Worm (Caenorhabditis elegans) whole organism, L1 larva: Measurements from ENCODE around the gene D1044.1.

Source experiments
- C04F5.9 ChIP-seq: sonication (generic microtip); optimal IDR thresholded peaks from 2 replicates; lab custom pipeline; 2016; ENCODE audit warnings: missing genetic modification characterization, missing compliant biosample characterization
- C34B4.2 ChIP-seq: sonication (generic microtip); optimal IDR thresholded peaks from 2 replicates; lab custom pipeline; 2017; ENCODE audit warnings: mild to moderate bottlenecking, missing genetic modification characterization, missing compliant biosample characterization
- F16B12.6 ChIP-seq: fragments of 150-350 bp; optimal IDR thresholded peaks from 2 replicates; lab custom pipeline; 2014; ENCODE audit warnings: missing biosample characterization, missing genetic modification characterization
- aly-2 ChIP-seq: fragments of 150-350 bp; optimal IDR thresholded peaks from 2 replicates; lab custom pipeline; 2014; ENCODE audit warnings: missing biosample characterization, missing genetic modification characterization
- ama-1 ChIP-seq: fragments of 150-350 bp; optimal IDR thresholded peaks from 2 replicates; lab custom pipeline; 2014
- dpl-1 ChIP-seq, 3 experiments: fragments of 150-350 bp in 2 of 3; sonication (generic microtip) in 1 of 3; optimal IDR thresholded peaks; 2 replicates each; lab custom pipeline; 2014 to 2017; ENCODE audit warnings: missing biosample characterization in 3 of 3, missing genetic modification characterization in 3 of 3, missing genetic modification reagents in 3 of 3
- dsc-1 ChIP-seq: sonication (generic microtip); optimal IDR thresholded peaks from 2 replicates; lab custom pipeline; 2016; ENCODE audit warnings: mild to moderate bottlenecking, missing genetic modification characterization, missing compliant biosample characterization
- efl-1 ChIP-seq, 4 experiments: fragments of 150-350 bp; optimal IDR thresholded peaks in 3 of 4; peaks in 1 of 4; 1 replicate in 1 of 4; 2 replicates in 3 of 4; lab custom pipeline; 2014; ENCODE audit warnings: missing biosample characterization in 2 of 4, missing genetic modification characterization in 2 of 4, missing genetic modification reagents in 2 of 4
- egl-27 ChIP-seq, 2 experiments: fragments of 150-350 bp in 1 of 2; sonication (generic microtip); optimal IDR thresholded peaks; 3 replicates each; lab custom pipeline; 2017 to 2018; ENCODE audit warnings: missing biosample characterization in 2 of 2, missing genetic modification characterization in 2 of 2, missing genetic modification reagents in 2 of 2
- elt-2 ChIP-seq: sonication (generic microtip); optimal IDR thresholded peaks from 2 replicates; lab custom pipeline; 2016; ENCODE audit warnings: missing genetic modification characterization, mild to moderate bottlenecking, inconsistent platforms, missing compliant biosample characterization, missing genetic modification reagents
- elt-3 ChIP-seq, 6 experiments: fragments of 150-350 bp in 1 of 6; sonication (generic microtip); optimal IDR thresholded peaks; 2 replicates each; lab custom pipeline; 2017 to 2018; ENCODE audit warnings: missing biosample characterization in 6 of 6, missing genetic modification characterization in 6 of 6, inconsistent platforms in 1 of 6
- fkh-8 ChIP-seq: sonication (generic microtip); optimal IDR thresholded peaks from 2 replicates; lab custom pipeline; 2016; ENCODE audit warnings: mild to moderate bottlenecking, missing genetic modification characterization, missing compliant biosample characterization
- grh-1 ChIP-seq: fragments of 200-800 bp; sonication (Bioruptor generic); IDR thresholded peaks from 2 replicates; pipeline ENCODE4 v1.3.6; 2022; ENCODE audit warnings: missing genetic modification reagents, missing genetic modification characterization, missing compliant biosample characterization
- hlh-17 ChIP-seq: fragments of 200-800 bp; sonication (Bioruptor generic); optimal IDR thresholded peaks from 2 replicates; lab custom pipeline; 2018; ENCODE audit warnings: missing genetic modification characterization, mild to moderate bottlenecking, missing compliant biosample characterization, moderate library complexity, borderline replicate concordance
- isw-1 ChIP-seq: fragments of 200-800 bp; sonication (Bioruptor generic); IDR thresholded peaks from 2 replicates; pipeline ENCODE4 v1.3.6; 2022; ENCODE audit warnings: missing genetic modification characterization, missing compliant biosample characterization
- lin-14 ChIP-seq: fragments of 200-800 bp; sonication (Bioruptor generic); optimal IDR thresholded peaks from 2 replicates; lab custom pipeline; 2018; ENCODE audit warnings: mild to moderate bottlenecking, missing genetic modification characterization, moderate library complexity, missing compliant biosample characterization
- lir-3 ChIP-seq: sonication (generic microtip); optimal IDR thresholded peaks from 2 replicates; lab custom pipeline; 2016; ENCODE audit warnings: mild to moderate bottlenecking, missing genetic modification characterization, moderate library complexity, missing compliant biosample characterization; ENCODE audit not compliant: poor library complexity
- lsy-2 ChIP-seq, 2 experiments: fragments of 150-350 bp; optimal IDR thresholded peaks; 2 replicates each; lab custom pipeline; 2014; ENCODE audit warnings: missing biosample characterization in 2 of 2, missing genetic modification characterization in 2 of 2
- mdl-1 ChIP-seq, 2 experiments: fragments of 150-350 bp; optimal IDR thresholded peaks; 2 replicates each; lab custom pipeline; 2014 to 2017; ENCODE audit warnings: missing biosample characterization in 2 of 2, missing genetic modification characterization in 2 of 2, inconsistent platforms in 1 of 2
- mef-2 ChIP-seq: fragments of 150-350 bp; optimal IDR thresholded peaks from 2 replicates; lab custom pipeline; 2014; ENCODE audit warnings: missing biosample characterization, missing genetic modification characterization
- mep-1 ChIP-seq: fragments of 150-350 bp; optimal IDR thresholded peaks from 2 replicates; lab custom pipeline; 2014; ENCODE audit warnings: missing biosample characterization, missing genetic modification characterization
- nhr-11 ChIP-seq: fragments of 150-350 bp; optimal IDR thresholded peaks from 2 replicates; lab custom pipeline; 2014; ENCODE audit warnings: missing biosample characterization, missing genetic modification characterization
- nhr-12 ChIP-seq: sonication (generic microtip); optimal IDR thresholded peaks from 2 replicates; lab custom pipeline; 2017; ENCODE audit warnings: missing biosample characterization, missing genetic modification characterization
- nhr-19 ChIP-seq: fragments of 200-800 bp; sonication (Bioruptor generic); conservative IDR thresholded peaks from 2 replicates; pipeline ENCODE4 v1.3.6; 2022; ENCODE audit warnings: missing genetic modification characterization, missing compliant biosample characterization
- nhr-20 ChIP-seq: sonication (generic microtip); optimal IDR thresholded peaks from 2 replicates; lab custom pipeline; 2016; ENCODE audit warnings: mild to moderate bottlenecking, missing genetic modification characterization, missing compliant biosample characterization
- nhr-28 ChIP-seq: fragments of 150-350 bp; optimal IDR thresholded peaks from 2 replicates; lab custom pipeline; 2014; ENCODE audit warnings: missing biosample characterization, missing genetic modification characterization
- nhr-71 ChIP-seq: sonication (generic microtip); optimal IDR thresholded peaks from 2 replicates; lab custom pipeline; 2016; ENCODE audit warnings: mild to moderate bottlenecking, missing genetic modification characterization, moderate library complexity, missing compliant biosample characterization
- nhr-76 ChIP-seq: sonication (generic microtip); optimal IDR thresholded peaks from 2 replicates; lab custom pipeline; 2017; ENCODE audit warnings: missing biosample characterization, missing genetic modification characterization
- nhr-77 ChIP-seq: fragments of 150-350 bp; optimal IDR thresholded peaks from 2 replicates; lab custom pipeline; 2014; ENCODE audit warnings: missing biosample characterization, missing genetic modification characterization
- nhr-90 ChIP-seq: sonication (generic microtip); optimal IDR thresholded peaks from 2 replicates; lab custom pipeline; 2016; ENCODE audit warnings: mild to moderate bottlenecking, missing genetic modification characterization, missing compliant biosample characterization; ENCODE audit not compliant: poor library complexity
- pag-3 ChIP-seq: sonication (generic microtip); optimal IDR thresholded peaks from 2 replicates; lab custom pipeline; 2017; ENCODE audit warnings: missing genetic modification characterization, mild to moderate bottlenecking, missing compliant biosample characterization, antibody characterized with exemption, borderline replicate concordance; ENCODE audit not compliant: insufficient read depth
- rnt-1 ChIP-seq: sonication (generic microtip); optimal IDR thresholded peaks from 2 replicates; lab custom pipeline; 2016; ENCODE audit warnings: mild to moderate bottlenecking, missing genetic modification characterization, moderate library complexity, missing compliant biosample characterization
- snpc-4 ChIP-seq: fragments of 150-350 bp; optimal IDR thresholded peaks from 2 replicates; lab custom pipeline; 2014; ENCODE audit warnings: missing biosample characterization, missing genetic modification characterization
- snu-23 ChIP-seq: sonication (generic microtip); optimal IDR thresholded peaks from 2 replicates; lab custom pipeline; 2016; ENCODE audit warnings: missing genetic modification characterization, missing compliant biosample characterization
- sptf-1 ChIP-seq: fragments of 150-350 bp; optimal IDR thresholded peaks from 2 replicates; lab custom pipeline; 2014; ENCODE audit warnings: missing biosample characterization, missing genetic modification characterization
- sup-37 ChIP-seq: fragments of 200-800 bp; sonication (Bioruptor generic); optimal IDR thresholded peaks from 2 replicates; lab custom pipeline; 2018; ENCODE audit warnings: mild to moderate bottlenecking, missing genetic modification characterization, missing compliant biosample characterization
- swsn-7 ChIP-seq: sonication (generic microtip); optimal IDR thresholded peaks from 2 replicates; lab custom pipeline; 2016; ENCODE audit warnings: missing genetic modification characterization, missing compliant biosample characterization
- tbx-2 ChIP-seq: sonication (generic microtip); optimal IDR thresholded peaks from 2 replicates; lab custom pipeline; 2016; ENCODE audit warnings: missing genetic modification characterization, missing compliant biosample characterization
- tlp-1 ChIP-seq: fragments of 150-350 bp; optimal IDR thresholded peaks from 2 replicates; lab custom pipeline; 2014; ENCODE audit warnings: missing biosample characterization, missing genetic modification characterization
- unc-130 ChIP-seq: fragments of 150-350 bp; optimal IDR thresholded peaks from 2 replicates; lab custom pipeline; 2017; ENCODE audit warnings: missing biosample characterization, missing genetic modification characterization, inconsistent platforms
- unc-98 ChIP-seq: fragments of 200-800 bp; sonication (Bioruptor generic); IDR thresholded peaks from 2 replicates; pipeline ENCODE4 v1.3.6; 2022; ENCODE audit warnings: missing genetic modification characterization, missing compliant biosample characterization
- xbp-1 ChIP-seq: sonication (generic microtip); optimal IDR thresholded peaks from 2 replicates; lab custom pipeline; 2016; ENCODE audit warnings: missing genetic modification characterization, missing compliant biosample characterization
- zip-4 ChIP-seq: fragments of 200-800 bp; sonication (Bioruptor generic); optimal IDR thresholded peaks from 2 replicates; lab custom pipeline; 2018; ENCODE audit warnings: mild to moderate bottlenecking, missing genetic modification characterization, moderate library complexity, missing compliant biosample characterization

Gene D1044.1

ce11 chrIII:5563680-5564079 lies 19.6 kb downstream of the D1044.1 start (continued):
- TF ChIP-seq lsy-2 (tag; optimal IDR thresholded peaks at IDR 0.05; lab: Kevin White, UChicago) (peak; percentile 10 to 49), nhr-11 (tag; lab: Kevin White, UChicago) (no peak), grh-1 (GFP tag; lab: Robert Waterston, UW) (no peak), pag-3 (tag; lab: Kevin White, UChicago) (peak; percentile 97), mep-1 (tag; lab: Kevin White, UChicago) (peak; percentile 12), C04F5.9 (tag; lab: Kevin White, UChicago) (no peak), nhr-71 (tag; lab: Kevin White, UChicago) (peak; percentile 69), unc-98 (GFP tag; lab: Robert Waterston, UW) (no peak), mdl-1 (tag; optimal IDR thresholded peaks at IDR 0.05; lab: Kevin White, UChicago) (peak in 1 of 2 experiments; percentile 25), sup-37 (no peak), dsc-1 (peak; percentile 69), efl-1 (optimal IDR thresholded peaks at IDR 0.05; lab: Kevin White, UChicago) (peak; percentile 11 to 19), efl-1 (GFP tag; optimal IDR thresholded peaks at IDR 0.05 in 1 of 2; lab: Kevin White, UChicago) (peak in 1 of 2 experiments; percentile 87), zip-4 (GFP tag; lab: Kevin White, UChicago) (no peak)

- no peak for TF ChIP-seq nhr-19 (GFP tag; lab: Robert Waterston, UW)
- no peak for TF ChIP-seq nhr-90 (tag; lab: Kevin White, UChicago)
- TF ChIP-seq nhr-76 (tag; lab: Kevin White, UChicago), result no peak
- no peak for TF ChIP-seq snpc-4 (tag; lab: Kevin White, UChicago)
- TF ChIP-seq aly-2 (tag; lab: Kevin White, UChicago), result no peak
- TF ChIP-seq elt-3 (tag; optimal IDR thresholded peaks at IDR 0.05; lab: Kevin White, UChicago), result no peak
- no peak for TF ChIP-seq tlp-1 (tag; lab: Kevin White, UChicago)
- TF ChIP-seq nhr-12 (tag; lab: Kevin White, UChicago), result no peak
- no peak for TF ChIP-seq swsn-7 (tag; lab: Kevin White, UChicago)
- TF ChIP-seq unc-130 (tag; lab: Kevin White, UChicago), result no peak
- TF ChIP-seq C34B4.2 (tag; lab: Kevin White, UChicago), result no peak
- TF ChIP-seq pag-3 (tag; lab: Kevin White, UChicago), result no peak
- no peak for TF ChIP-seq isw-1
- no peak for TF ChIP-seq hlh-17 (GFP tag; lab: Kevin White, UChicago)
- no peak for TF ChIP-seq mep-1 (tag; lab: Kevin White, UChicago)
- no peak for TF ChIP-seq dsc-1
- no peak for TF ChIP-seq lsy-2 (tag; optimal IDR thresholded peaks at IDR 0.05; lab: Kevin White, UChicago)
- TF ChIP-seq elt-2 (tag; lab: Kevin White, UChicago), result no peak
- no peak for TF ChIP-seq sup-37
- no peak for TF ChIP-seq egl-27 (tag; optimal IDR thresholded peaks at IDR 0.05; lab: Kevin White, UChicago)
Measured at ce11 chrIII:5564325-5564724, 20.2 kb downstream of the D1044.1 start.

- no peak for TF ChIP-seq lir-3
- no peak for TF ChIP-seq mef-2 (tag; lab: Kevin White, UChicago)
- peak; percentile 65 for TF ChIP-seq rnt-1 (tag; lab: Kevin White, UChicago)
- TF ChIP-seq fkh-8, result no peak
- no peak for TF ChIP-seq nhr-28
- peak; percentile 52 for TF ChIP-seq nhr-71 (tag; lab: Kevin White, UChicago)
- TF ChIP-seq C34B4.2 (tag; lab: Kevin White, UChicago), result no peak
- peak; percentile 56 for TF ChIP-seq pag-3 (tag; lab: Kevin White, UChicago)
- TF ChIP-seq nhr-77 (tag; lab: Kevin White, UChicago), result peak; percentile 16
- TF ChIP-seq dpl-1 (GFP tag; optimal IDR thresholded peaks at IDR 0.05; lab: Kevin White, UChicago), result no peak
- TF ChIP-seq F16B12.6 (tag; lab: Kevin White, UChicago), result no peak
- peak; percentile 11 for TF ChIP-seq dsc-1
- no peak for TF ChIP-seq unc-98 (GFP tag; lab: Robert Waterston, UW)
- no peak for TF ChIP-seq sptf-1 (tag; lab: Kevin White, UChicago)
- TF ChIP-seq nhr-19 (GFP tag; lab: Robert Waterston, UW), result peak; percentile 52
- peak; percentile 3 for TF ChIP-seq tbx-2 (tag; lab: Kevin White, UChicago)
- TF ChIP-seq xbp-1, result peak; percentile 2
- peak; percentile 40 for TF ChIP-seq nhr-20 (tag; lab: Kevin White, UChicago)
- TF ChIP-seq ama-1 (lab: Kevin White, UChicago), result peak; percentile 32
- TF ChIP-seq lin-14 (GFP tag; lab: Kevin White, UChicago), result peak; percentile 48
- TF ChIP-seq unc-130 (tag; lab: Kevin White, UChicago), result no peak
- peak in 1 of 2 experiments; percentile 32 for TF ChIP-seq lsy-2 (tag; optimal IDR thresholded peaks at IDR 0.05; lab: Kevin White, UChicago)
- peak; percentile 26 for TF ChIP-seq snu-23
- TF ChIP-seq, all 84 proteins: peak for 13
Measured at ce11 chrIII:5564799-5565198, 20.7 kb downstream of the D1044.1 start, which contains the start of gene mlc-3. mlc-3 (plus strand) TSS chrIII:5565025.
